Worm (Caenorhabditis elegans) whole organism, L1 larva: ENCODE results near the gene T20D3.14.

Experiments
- C04F5.9 ChIP-seq: sonication (generic microtip); optimal IDR thresholded peaks from 2 replicates; lab custom pipeline; 2016; ENCODE audit warnings: missing genetic modification characterization, missing compliant biosample characterization
- C16A3.4 ChIP-seq: fragments of 150-350 bp; optimal IDR thresholded peaks from 2 replicates; lab custom pipeline; 2014; ENCODE audit warnings: missing biosample characterization, missing genetic modification characterization
- C34B4.2 ChIP-seq: sonication (generic microtip); optimal IDR thresholded peaks from 2 replicates; lab custom pipeline; 2017; ENCODE audit warnings: mild to moderate bottlenecking, missing genetic modification characterization, missing compliant biosample characterization
- F16B12.6 ChIP-seq: fragments of 150-350 bp; optimal IDR thresholded peaks from 2 replicates; lab custom pipeline; 2014; ENCODE audit warnings: missing biosample characterization, missing genetic modification characterization
- Y116A8C.19 ChIP-seq: sonication (generic microtip); optimal IDR thresholded peaks from 2 replicates; lab custom pipeline; 2016; ENCODE audit warnings: missing compliant biosample characterization, missing genetic modification characterization, borderline replicate concordance
- aha-1 ChIP-seq: fragments of 150-350 bp; optimal IDR thresholded peaks from 2 replicates; lab custom pipeline; 2014; ENCODE audit warnings: missing biosample characterization, missing genetic modification characterization
- alr-1 ChIP-seq: fragments of 200-800 bp; sonication (Bioruptor generic); optimal IDR thresholded peaks from 2 replicates; lab custom pipeline; 2018; ENCODE audit warnings: borderline replicate concordance, mild to moderate bottlenecking, missing genetic modification characterization, missing compliant biosample characterization
- aly-2 ChIP-seq: fragments of 150-350 bp; optimal IDR thresholded peaks from 2 replicates; lab custom pipeline; 2014; ENCODE audit warnings: missing biosample characterization, missing genetic modification characterization
- ama-1 ChIP-seq: fragments of 150-350 bp; optimal IDR thresholded peaks from 2 replicates; lab custom pipeline; 2014
- blmp-1 ChIP-seq: fragments of 150-350 bp; optimal IDR thresholded peaks from 2 replicates; lab custom pipeline; 2014; ENCODE audit warnings: missing biosample characterization, missing genetic modification characterization
- ceh-8 ChIP-seq: fragments of 200-800 bp; sonication (Bioruptor generic); optimal IDR thresholded peaks from 2 replicates; lab custom pipeline; 2018; ENCODE audit warnings: mild to moderate bottlenecking, missing genetic modification characterization, moderate library complexity, missing compliant biosample characterization
- ceh-82 ChIP-seq, 3 experiments: fragments of 150-350 bp in 1 of 3; sonication (generic microtip) in 2 of 3; optimal IDR thresholded peaks; 2 replicates each; lab custom pipeline; 2014 to 2017; ENCODE audit warnings: missing biosample characterization in 3 of 3, missing genetic modification characterization in 3 of 3
- ceh-88 ChIP-seq: fragments of 200-800 bp; sonication (Bioruptor generic); IDR thresholded peaks from 2 replicates; pipeline ENCODE4 v1.3.6; 2022; ENCODE audit warnings: missing genetic modification characterization, missing compliant biosample characterization
- ceh-90 ChIP-seq: sonication (generic microtip); optimal IDR thresholded peaks from 2 replicates; lab custom pipeline; 2016; ENCODE audit warnings: missing genetic modification characterization, missing compliant biosample characterization
- dpl-1 ChIP-seq, 3 experiments: fragments of 150-350 bp in 2 of 3; sonication (generic microtip) in 1 of 3; optimal IDR thresholded peaks; 2 replicates each; lab custom pipeline; 2014 to 2017; ENCODE audit warnings: missing biosample characterization in 3 of 3, missing genetic modification characterization in 3 of 3, missing genetic modification reagents in 3 of 3
- dsc-1 ChIP-seq: sonication (generic microtip); optimal IDR thresholded peaks from 2 replicates; lab custom pipeline; 2016; ENCODE audit warnings: mild to moderate bottlenecking, missing genetic modification characterization, missing compliant biosample characterization
- efl-1 ChIP-seq, 4 experiments: fragments of 150-350 bp; optimal IDR thresholded peaks in 3 of 4; peaks in 1 of 4; 1 replicate in 1 of 4; 2 replicates in 3 of 4; lab custom pipeline; 2014; ENCODE audit warnings: missing biosample characterization in 2 of 4, missing genetic modification characterization in 2 of 4, missing genetic modification reagents in 2 of 4
- efl-3 ChIP-seq: fragments of 200-800 bp; sonication (Bioruptor generic); optimal IDR thresholded peaks from 2 replicates; lab custom pipeline; 2018; ENCODE audit warnings: mild to moderate bottlenecking, missing genetic modification characterization, missing compliant biosample characterization
- egl-27 ChIP-seq, 2 experiments: fragments of 150-350 bp in 1 of 2; sonication (generic microtip); optimal IDR thresholded peaks; 3 replicates each; lab custom pipeline; 2017 to 2018; ENCODE audit warnings: missing biosample characterization in 2 of 2, missing genetic modification characterization in 2 of 2, missing genetic modification reagents in 2 of 2
- elt-2 ChIP-seq: sonication (generic microtip); optimal IDR thresholded peaks from 2 replicates; lab custom pipeline; 2016; ENCODE audit warnings: missing genetic modification characterization, mild to moderate bottlenecking, inconsistent platforms, missing compliant biosample characterization, missing genetic modification reagents
- fkh-4 ChIP-seq: sonication (generic microtip); optimal IDR thresholded peaks from 2 replicates; lab custom pipeline; 2016; ENCODE audit warnings: missing compliant biosample characterization, missing genetic modification characterization, borderline replicate concordance
- hlh-4 ChIP-seq: sonication (generic microtip); optimal IDR thresholded peaks from 2 replicates; lab custom pipeline; 2016; ENCODE audit warnings: mild to moderate bottlenecking, missing genetic modification characterization, missing compliant biosample characterization
- irx-1 ChIP-seq: sonication (generic microtip); optimal IDR thresholded peaks from 2 replicates; lab custom pipeline; 2016; ENCODE audit warnings: missing genetic modification characterization, missing compliant biosample characterization
- isw-1 ChIP-seq: fragments of 200-800 bp; sonication (Bioruptor generic); IDR thresholded peaks from 2 replicates; pipeline ENCODE4 v1.3.6; 2022; ENCODE audit warnings: missing genetic modification characterization, missing compliant biosample characterization
- jun-1 ChIP-seq: fragments of 150-350 bp; optimal IDR thresholded peaks from 2 replicates; lab custom pipeline; 2014; ENCODE audit warnings: missing biosample characterization, missing genetic modification reagents, missing genetic modification characterization
- lin-13 ChIP-seq: fragments of 150-350 bp; optimal IDR thresholded peaks from 2 replicates; lab custom pipeline; 2014; ENCODE audit warnings: missing biosample characterization, missing genetic modification reagents, missing genetic modification characterization
- lin-35 ChIP-seq, 2 experiments: fragments of 150-350 bp; optimal IDR thresholded peaks; 2 replicates each; lab custom pipeline; 2014; ENCODE audit warnings: missing biosample characterization in 2 of 2, missing genetic modification characterization in 2 of 2, missing genetic modification reagents in 2 of 2
- lin-39 ChIP-seq: fragments of 150-350 bp; optimal IDR thresholded peaks from 2 replicates; lab custom pipeline; 2014; ENCODE audit warnings: missing biosample characterization, missing genetic modification reagents, missing genetic modification characterization
- mab-9 ChIP-seq: fragments of 200-800 bp; sonication (Bioruptor generic); IDR thresholded peaks from 2 replicates; pipeline ENCODE4 v1.3.6; 2022; ENCODE audit warnings: missing genetic modification reagents, missing genetic modification characterization, missing compliant biosample characterization
- mef-2 ChIP-seq: fragments of 150-350 bp; optimal IDR thresholded peaks from 2 replicates; lab custom pipeline; 2014; ENCODE audit warnings: missing biosample characterization, missing genetic modification characterization
- nhr-11 ChIP-seq: fragments of 150-350 bp; optimal IDR thresholded peaks from 2 replicates; lab custom pipeline; 2014; ENCODE audit warnings: missing biosample characterization, missing genetic modification characterization
- nhr-12 ChIP-seq: sonication (generic microtip); optimal IDR thresholded peaks from 2 replicates; lab custom pipeline; 2017; ENCODE audit warnings: missing biosample characterization, missing genetic modification characterization
- nhr-20 ChIP-seq: sonication (generic microtip); optimal IDR thresholded peaks from 2 replicates; lab custom pipeline; 2016; ENCODE audit warnings: mild to moderate bottlenecking, missing genetic modification characterization, missing compliant biosample characterization
- nhr-28 ChIP-seq: fragments of 150-350 bp; optimal IDR thresholded peaks from 2 replicates; lab custom pipeline; 2014; ENCODE audit warnings: missing biosample characterization, missing genetic modification characterization
- nhr-47 ChIP-seq: sonication (generic microtip); optimal IDR thresholded peaks from 2 replicates; lab custom pipeline; 2016; ENCODE audit warnings: mild to moderate bottlenecking, missing genetic modification characterization, moderate library complexity, missing compliant biosample characterization
- nhr-71 ChIP-seq: sonication (generic microtip); optimal IDR thresholded peaks from 2 replicates; lab custom pipeline; 2016; ENCODE audit warnings: mild to moderate bottlenecking, missing genetic modification characterization, moderate library complexity, missing compliant biosample characterization
- nhr-76 ChIP-seq: sonication (generic microtip); optimal IDR thresholded peaks from 2 replicates; lab custom pipeline; 2017; ENCODE audit warnings: missing biosample characterization, missing genetic modification characterization
- nhr-77 ChIP-seq: fragments of 150-350 bp; optimal IDR thresholded peaks from 2 replicates; lab custom pipeline; 2014; ENCODE audit warnings: missing biosample characterization, missing genetic modification characterization
- nhr-85 ChIP-seq: sonication (generic microtip); peaks from one replicate; lab custom pipeline; 2016; ENCODE audit warnings: missing genetic modification characterization, inconsistent platforms, missing compliant biosample characterization
- nhr-90 ChIP-seq: sonication (generic microtip); optimal IDR thresholded peaks from 2 replicates; lab custom pipeline; 2016; ENCODE audit warnings: mild to moderate bottlenecking, missing genetic modification characterization, missing compliant biosample characterization; ENCODE audit not compliant: poor library complexity
- pag-3 ChIP-seq: sonication (generic microtip); optimal IDR thresholded peaks from 2 replicates; lab custom pipeline; 2017; ENCODE audit warnings: missing genetic modification characterization, mild to moderate bottlenecking, missing compliant biosample characterization, antibody characterized with exemption, borderline replicate concordance; ENCODE audit not compliant: insufficient read depth
- pax-3 ChIP-seq: fragments of 200-800 bp; sonication (Bioruptor generic); optimal IDR thresholded peaks from 2 replicates; lab custom pipeline; 2018; ENCODE audit warnings: mild to moderate bottlenecking, missing genetic modification characterization, moderate library complexity, missing compliant biosample characterization
- pqm-1 ChIP-seq: sonication (generic microtip); optimal IDR thresholded peaks from 3 replicates; lab custom pipeline; 2017; ENCODE audit warnings: missing biosample characterization, missing genetic modification characterization
- rnt-1 ChIP-seq: sonication (generic microtip); optimal IDR thresholded peaks from 2 replicates; lab custom pipeline; 2016; ENCODE audit warnings: mild to moderate bottlenecking, missing genetic modification characterization, moderate library complexity, missing compliant biosample characterization
- skn-1 ChIP-seq: fragments of 150-350 bp; optimal IDR thresholded peaks from 2 replicates; lab custom pipeline; 2014; ENCODE audit warnings: missing biosample characterization, missing genetic modification characterization
- sptf-1 ChIP-seq: fragments of 150-350 bp; optimal IDR thresholded peaks from 2 replicates; lab custom pipeline; 2014; ENCODE audit warnings: missing biosample characterization, missing genetic modification characterization
- swsn-7 ChIP-seq: sonication (generic microtip); optimal IDR thresholded peaks from 2 replicates; lab custom pipeline; 2016; ENCODE audit warnings: missing genetic modification characterization, missing compliant biosample characterization
- tbx-2 ChIP-seq: sonication (generic microtip); optimal IDR thresholded peaks from 2 replicates; lab custom pipeline; 2016; ENCODE audit warnings: missing genetic modification characterization, missing compliant biosample characterization
- unc-130 ChIP-seq: fragments of 150-350 bp; optimal IDR thresholded peaks from 2 replicates; lab custom pipeline; 2017; ENCODE audit warnings: missing biosample characterization, missing genetic modification characterization, inconsistent platforms
- unc-86 ChIP-seq: sonication (generic microtip); optimal IDR thresholded peaks from 2 replicates; lab custom pipeline; 2016; ENCODE audit warnings: missing genetic modification characterization, missing compliant biosample characterization
- vab-15 ChIP-seq: sonication (generic microtip); optimal IDR thresholded peaks from 2 replicates; lab custom pipeline; 2017; ENCODE audit warnings: missing genotype, mild to moderate bottlenecking, missing genetic modification characterization, missing compliant biosample characterization
- xbp-1 ChIP-seq: sonication (generic microtip); optimal IDR thresholded peaks from 2 replicates; lab custom pipeline; 2016; ENCODE audit warnings: missing genetic modification characterization, missing compliant biosample characterization
- zag-1 ChIP-seq: fragments of 150-350 bp; optimal IDR thresholded peaks from 2 replicates; lab custom pipeline; 2014; ENCODE audit warnings: missing biosample characterization, missing genetic modification characterization
- ztf-11 ChIP-seq, 2 experiments: sonication (generic microtip); optimal IDR thresholded peaks; 2 replicates each; lab custom pipeline; 2016 to 2017; ENCODE audit warnings: missing genetic modification characterization in 2 of 2, missing biosample characterization in 1 of 2, missing compliant biosample characterization in 1 of 2

The T20D3.14 gene

ce11 chrIV:9341591-9341990 is 5.9 kb upstream of the T20D3.14 start, which contains the start of gene vps-26 (continued):
- TF ChIP-seq nhr-76 (tag; lab: Kevin White, UChicago) (no peak), blmp-1 (tag; lab: Kevin White, UChicago) (peak; percentile 9), aly-2 (tag; lab: Kevin White, UChicago) (no peak), sptf-1 (tag; lab: Kevin White, UChicago) (no peak), pag-3 (tag; lab: Kevin White, UChicago) (no peak), nhr-71 (tag; lab: Kevin White, UChicago) (peak; percentile 37), nhr-77 (no peak), lin-39 (tag; lab: Kevin White, UChicago) (no peak), unc-86 (tag; lab: Kevin White, UChicago) (no peak), zag-1 (no peak), mef-2 (no peak), dpl-1 (GFP tag; optimal IDR thresholded peaks at IDR 0.05; lab: Kevin White, UChicago) (peak; percentile 1 to 46 (median 13)), unc-130 (tag; lab: Kevin White, UChicago) (no peak), nhr-90 (tag; lab: Kevin White, UChicago) (no peak), dsc-1 (tag; lab: Kevin White, UChicago) (no peak), C16A3.4 (no peak), lin-35 (GFP tag; optimal IDR thresholded peaks at IDR 0.05; lab: Kevin White, UChicago) (peak; percentile 20 to 39), nhr-20 (tag; lab: Kevin White, UChicago) (peak; percentile 8), ceh-90 (no peak), ceh-8 (GFP tag; lab: Kevin White, UChicago) (no peak), C04F5.9 (no peak), isw-1 (GFP tag; lab: Robert Waterston, UW) (no peak), lin-13 (GFP tag; lab: Kevin White, UChicago) (no peak), nhr-85 (no peak), nhr-47 (peak; percentile 2), ama-1 (no peak), efl-1 (optimal IDR thresholded peaks at IDR 0.05; lab: Kevin White, UChicago) (peak; percentile 35 to 43), efl-1 (GFP tag; optimal IDR thresholded peaks at IDR 0.05 in 1 of 2; lab: Kevin White, UChicago) (peak in 1 of 2 experiments; percentile 38), skn-1 (no peak), pax-3 (tag; lab: Kevin White, UChicago) (no peak), efl-3 (GFP tag; lab: Kevin White, UChicago) (no peak), nhr-12 (tag; lab: Kevin White, UChicago) (no peak), ztf-11 (tag; optimal IDR thresholded peaks at IDR 0.05; lab: Kevin White, UChicago) (no peak), alr-1 (no peak), rnt-1 (tag; lab: Kevin White, UChicago) (peak; percentile 7), tbx-2 (tag; lab: Kevin White, UChicago) (no peak), elt-2 (no peak), fkh-4 (no peak), xbp-1 (tag; lab: Kevin White, UChicago) (peak; percentile 22), egl-27 (tag; optimal IDR thresholded peaks at IDR 0.05; lab: Kevin White, UChicago) (no peak), F16B12.6 (tag; lab: Kevin White, UChicago) (peak; percentile 3), swsn-7 (tag; lab: Kevin White, UChicago) (no peak), ceh-82 (tag; optimal IDR thresholded peaks at IDR 0.05; lab: Kevin White, UChicago) (no peak), irx-1 (peak; percentile 13), aha-1 (tag; lab: Kevin White, UChicago) (no peak), C34B4.2 (tag; lab: Kevin White, UChicago) (no peak), nhr-11 (tag; lab: Kevin White, UChicago) (no peak), mab-9 (GFP tag; lab: Robert Waterston, UW) (no peak), pqm-1 (tag; lab: Kevin White, UChicago) (no peak), ceh-88 (no peak), Y116A8C.19 (tag; lab: Kevin White, UChicago) (no peak), jun-1 (no peak), hlh-4 (no peak), vab-15 (tag; lab: Kevin White, UChicago) (no peak), nhr-28 (tag; lab: Kevin White, UChicago) (no peak)
